Fruit fly (Drosophila melanogaster): ENCODE data around the gene CG15247.

Gene CG15247

DNA sequence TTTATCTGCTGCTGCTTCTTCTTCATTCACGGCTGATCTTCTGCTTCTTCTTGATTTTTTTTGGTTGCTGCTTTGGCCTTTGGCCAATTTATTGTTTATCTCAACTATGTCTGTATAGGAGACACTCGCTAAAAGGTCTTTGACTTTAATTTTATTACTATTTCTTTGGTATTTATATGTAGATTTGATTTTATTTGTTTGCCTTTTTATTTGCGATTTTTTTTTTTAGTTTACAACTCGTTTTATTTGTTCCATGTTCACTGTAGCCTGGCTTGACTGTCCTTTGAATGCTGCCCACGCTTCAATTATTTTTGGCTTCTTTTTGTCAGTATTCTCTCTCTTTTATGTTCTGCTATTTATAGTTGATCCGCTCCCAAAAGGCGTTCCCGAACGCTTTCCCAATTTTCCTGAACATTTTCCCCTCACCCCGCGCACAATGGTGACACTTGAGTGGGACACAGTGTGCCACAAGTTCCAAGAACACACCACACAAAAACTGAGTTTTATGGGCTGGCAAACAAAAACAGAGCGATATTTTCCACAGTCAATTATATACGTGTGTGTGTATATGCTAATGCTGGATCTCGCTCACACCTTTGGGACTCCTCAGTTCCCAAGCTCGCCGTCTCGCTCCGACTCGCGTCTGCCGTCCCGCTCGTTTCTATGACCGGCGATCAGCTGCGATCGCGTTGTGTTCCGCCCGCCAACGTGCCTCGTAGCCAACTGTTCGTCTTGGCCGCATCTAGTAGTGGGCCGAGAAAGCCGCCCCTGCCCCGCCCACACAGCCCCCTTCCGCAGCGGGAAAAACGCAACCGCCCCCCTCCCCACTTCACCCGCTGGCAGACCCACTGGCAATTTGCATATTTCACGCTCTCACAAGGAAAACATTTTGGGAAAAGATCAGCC is at the start of gene CG15247:
TSS of gene CG15247 (minus strand) at position 725 of the 906 bp plus-strand sequence.
- TF ChIP-seq CG32264 (GFP tag; optimal IDR thresholded peaks at IDR 0.05): no peak
- peak in 1 of 2 experiments; percentile 44 for TF ChIP-seq foxo (GFP tag; optimal IDR thresholded peaks at IDR 0.05)
- peak; percentile 14 for TF ChIP-seq OdsH (GFP tag; optimal IDR thresholded peaks at IDR 0.05)
- no peak for TF ChIP-seq jim (GFP tag; optimal IDR thresholded peaks at IDR 0.05)
- no peak for TF ChIP-seq dl (GFP tag; optimal IDR thresholded peaks at IDR 0.05; ENCODE audit: insufficient read depth in 1 of 2, partially characterized antibody in 2 of 2)
- TF ChIP-seq fru (GFP tag; optimal IDR thresholded peaks at IDR 0.05): peak; percentile 20
- peak; percentile 20 for TF ChIP-seq rgr (GFP tag; optimal IDR thresholded peaks at IDR 0.05)
- peak; percentile 9 for TF ChIP-seq Hnf4 (GFP tag; optimal IDR thresholded peaks at IDR 0.05)
- TF ChIP-seq h (GFP tag; optimal IDR thresholded peaks at IDR 0.05): peak; percentile 26
- peak; percentile 16 for TF ChIP-seq br (GFP tag; optimal IDR thresholded peaks at IDR 0.05)
- TF ChIP-seq sv (GFP tag; optimal IDR thresholded peaks at IDR 0.05): peak; percentile 18
- TF ChIP-seq ey (GFP tag; optimal IDR thresholded peaks at IDR 0.05): peak; percentile 17
- TF ChIP-seq Myc (optimal IDR thresholded peaks at IDR 0.05): no peak
- no peak for TF ChIP-seq usp (GFP tag; optimal IDR thresholded peaks at IDR 0.05)
- peak; percentile 12 for TF ChIP-seq HLH106 (tag; optimal IDR thresholded peaks at IDR 0.05)

DNA sequence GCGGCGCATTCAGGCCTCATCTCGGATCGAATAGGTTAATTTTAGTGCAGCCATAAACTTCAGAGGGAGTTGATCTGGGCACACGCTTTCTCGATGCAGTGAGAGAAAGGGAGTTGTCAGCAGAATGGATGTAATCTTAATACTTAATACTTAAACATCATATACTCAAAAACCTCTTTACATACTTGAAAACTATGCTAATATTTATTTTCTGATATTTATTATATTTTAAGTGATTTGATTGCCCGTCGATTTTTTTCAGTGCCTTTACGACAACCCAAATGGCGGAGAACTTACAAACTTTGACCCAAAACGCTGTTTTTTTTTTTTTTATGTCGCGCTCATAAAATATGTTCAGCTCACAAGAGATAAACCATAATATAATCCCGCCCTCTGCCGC is 35.3 kb upstream of the CG15247 start:
- TF ChIP-seq Rel (GFP tag; optimal IDR thresholded peaks at IDR 0.05): no peak
- TF ChIP-seq Rel (tag; optimal IDR thresholded peaks at IDR 0.05): no peak
- no peak for TF ChIP-seq CG9705 (GFP tag; optimal IDR thresholded peaks at IDR 0.05)
- TF ChIP-seq woc (GFP tag; optimal IDR thresholded peaks at IDR 0.05): no peak
- no peak for TF ChIP-seq Hr78 (GFP tag; optimal IDR thresholded peaks at IDR 0.05)
- no peak for TF ChIP-seq sage (GFP tag; optimal IDR thresholded peaks at IDR 0.05)
- TF ChIP-seq br (GFP tag; optimal IDR thresholded peaks at IDR 0.05): no peak
- no peak for TF ChIP-seq Vsx2 (GFP tag; optimal IDR thresholded peaks at IDR 0.05; ENCODE audit: partially characterized antibody)
- TF ChIP-seq CrebA (GFP tag; optimal IDR thresholded peaks at IDR 0.05; ENCODE audit: borderline replicate concordance): no peak
- no peak for TF ChIP-seq usp (GFP tag; optimal IDR thresholded peaks at IDR 0.05)
- no peak for TF ChIP-seq brk (GFP tag; optimal IDR thresholded peaks at IDR 0.05)
- no peak for TF ChIP-seq Abd-B (GFP tag; optimal IDR thresholded peaks at IDR 0.05)
- TF ChIP-seq pan (optimal IDR thresholded peaks at IDR 0.05): no peak

DNA sequence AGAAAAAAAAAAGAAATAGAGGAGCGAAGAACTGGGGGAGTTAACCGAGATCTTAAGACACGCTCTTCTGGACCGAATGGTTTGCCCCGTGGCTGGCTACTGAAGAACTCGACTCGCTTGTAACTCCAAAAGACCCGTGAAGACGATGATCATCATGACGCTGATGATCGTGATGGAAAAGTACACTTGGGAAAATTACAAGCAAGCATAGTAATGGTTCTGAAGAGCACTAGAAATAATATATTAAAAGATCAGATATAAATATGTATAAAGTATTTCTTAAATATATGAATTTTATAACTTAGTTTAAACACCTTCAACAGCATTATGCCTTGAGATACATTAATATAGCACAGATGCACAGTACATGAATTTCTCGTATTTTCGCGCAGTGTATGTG is 34.6 kb upstream of the CG15247 start, which contains the start of gene CG1986:
TSS of gene CG1986 (minus strand) at position 101 of the 400 bp plus-strand sequence.
- TF ChIP-seq ey (GFP tag; optimal IDR thresholded peaks at IDR 0.05) (no peak), brk (GFP tag; optimal IDR thresholded peaks at IDR 0.05) (no peak), dsf (GFP tag; optimal IDR thresholded peaks at IDR 0.05; ENCODE audit: borderline replicate concordance) (no peak), sage (GFP tag; optimal IDR thresholded peaks at IDR 0.05) (no peak), sv (GFP tag; optimal IDR thresholded peaks at IDR 0.05) (no peak), Hr83 (GFP tag; optimal IDR thresholded peaks at IDR 0.05; ENCODE audit: poor library complexity, severe bottlenecking) (no peak), Jra (GFP tag; optimal IDR thresholded peaks at IDR 0.05) (no peak), CrebA (GFP tag; optimal IDR thresholded peaks at IDR 0.05; ENCODE audit: borderline replicate concordance) (no peak), h (GFP tag; optimal IDR thresholded peaks at IDR 0.05) (no peak), dmrt93B (GFP tag; optimal IDR thresholded peaks at IDR 0.05) (no peak), Vsx2 (GFP tag; optimal IDR thresholded peaks at IDR 0.05; ENCODE audit: partially characterized antibody) (no peak), Hnf4 (GFP tag; optimal IDR thresholded peaks at IDR 0.05) (no peak)

DNA sequence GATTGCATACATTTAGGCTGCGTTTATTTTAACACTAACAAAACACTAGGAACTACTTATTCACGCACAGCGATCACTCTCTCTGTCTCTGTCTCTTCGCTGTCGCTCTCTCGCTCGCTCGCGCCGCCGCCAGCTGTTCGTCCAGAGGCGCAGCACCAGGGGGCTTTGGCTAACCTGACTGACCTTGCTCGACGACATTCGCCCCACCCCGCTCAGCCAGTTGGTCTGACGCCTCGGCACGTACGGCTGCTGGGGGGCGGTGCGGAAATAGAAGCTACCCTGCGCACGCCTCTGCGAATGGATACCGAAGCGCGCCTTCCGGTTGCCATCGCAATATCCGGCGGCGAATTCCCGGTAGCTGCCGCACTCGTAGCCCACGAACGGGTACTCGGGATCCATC is 32.9 kb upstream of the CG15247 start:
- TF ChIP-seq Sp1 (GFP tag; optimal IDR thresholded peaks at IDR 0.05): no peak
- TF ChIP-seq Myc (optimal IDR thresholded peaks at IDR 0.05): no peak
- no peak for TF ChIP-seq h (GFP tag; optimal IDR thresholded peaks at IDR 0.05)
- no peak for TF ChIP-seq dsf (GFP tag; optimal IDR thresholded peaks at IDR 0.05; ENCODE audit: borderline replicate concordance)
- no peak for TF ChIP-seq N (GFP tag; optimal IDR thresholded peaks at IDR 0.05)
- TF ChIP-seq Dif (GFP tag; optimal IDR thresholded peaks at IDR 0.05; ENCODE audit: partially characterized antibody): no peak
- no peak for TF ChIP-seq woc (GFP tag; optimal IDR thresholded peaks at IDR 0.05)
- no peak for TF ChIP-seq fru (GFP tag; optimal IDR thresholded peaks at IDR 0.05)
- no peak for TF ChIP-seq HLH106 (tag; optimal IDR thresholded peaks at IDR 0.05)
- no peak for TF ChIP-seq ey (GFP tag; optimal IDR thresholded peaks at IDR 0.05)
- no peak for TF ChIP-seq foxo (GFP tag; optimal IDR thresholded peaks at IDR 0.05)
- no peak for TF ChIP-seq jim (GFP tag; optimal IDR thresholded peaks at IDR 0.05)
- TF ChIP-seq Vsx2 (GFP tag; optimal IDR thresholded peaks at IDR 0.05; ENCODE audit: partially characterized antibody): no peak
- TF ChIP-seq CrebA (GFP tag; optimal IDR thresholded peaks at IDR 0.05; ENCODE audit: borderline replicate concordance): no peak
- no peak for TF ChIP-seq Jra (GFP tag; optimal IDR thresholded peaks at IDR 0.05)
- no peak for TF ChIP-seq tai (GFP tag; optimal IDR thresholded peaks at IDR 0.05)
- no peak for TF ChIP-seq brk (GFP tag; optimal IDR thresholded peaks at IDR 0.05)
- TF ChIP-seq dl (GFP tag; optimal IDR thresholded peaks at IDR 0.05; ENCODE audit: insufficient read depth in 1 of 2, partially characterized antibody in 2 of 2): no peak
- no peak for TF ChIP-seq lola (GFP tag; optimal IDR thresholded peaks at IDR 0.05)
- no peak for TF ChIP-seq Mio (GFP tag; optimal IDR thresholded peaks at IDR 0.05)

Data from whole organism, wandering third instar larva.